Fruit fly (Drosophila melanogaster): ENCODE results near the gene CG32069.

CG32069 gene

dm6 chr3L:11097982-11098663, 35.7 kb upstream of the CG32069 start, which contains the start of the genes Irbp18 and APP-BP1 (continued):
- TF ChIP-seq h (optimal IDR thresholded peaks at IDR 0.05): no peak
- TF ChIP-seq Lpt (GFP tag; optimal IDR thresholded peaks at IDR 0.05): no peak
- peak; percentile 84 for TF ChIP-seq CG7372 (GFP tag; IDR thresholded peaks at IDR 0.05)
- TF ChIP-seq CG16813 (GFP tag; IDR thresholded peaks at IDR 0.05; ENCODE audit: partially characterized antibody): no peak
- peak; percentile 84 for TF ChIP-seq CG13123 (GFP tag; optimal IDR thresholded peaks at IDR 0.05)
- peak; percentile 83 for TF ChIP-seq CG2202 (tag; optimal IDR thresholded peaks at IDR 0.05)
- TF ChIP-seq Rx (GFP tag; IDR thresholded peaks at IDR 0.05): peak; percentile 83
- peak; percentile 82 for TF ChIP-seq CG31388 (GFP tag; optimal IDR thresholded peaks at IDR 0.05)
- peak; percentile 94 for TF ChIP-seq tin (GFP tag; optimal IDR thresholded peaks at IDR 0.05)
- TF ChIP-seq Hr51 (GFP tag; optimal IDR thresholded peaks at IDR 0.05): peak; percentile 95 to 96
- peak; percentile 95 for TF ChIP-seq CG18599 (GFP tag; optimal IDR thresholded peaks at IDR 0.05)
- TF ChIP-seq NC2β (GFP tag; optimal IDR thresholded peaks at IDR 0.05): peak; percentile 93
- TF ChIP-seq sima (GFP tag; optimal IDR thresholded peaks at IDR 0.05): peak; percentile 41
- TF ChIP-seq pb (GFP tag; optimal IDR thresholded peaks at IDR 0.05): peak; percentile 81
- peak; percentile 88 for TF ChIP-seq YL-1 (GFP tag; optimal IDR thresholded peaks at IDR 0.05)
- TF ChIP-seq CG4820 (GFP tag; optimal IDR thresholded peaks at IDR 0.05): peak; percentile 93
- TF ChIP-seq CG9609 (GFP tag; optimal IDR thresholded peaks at IDR 0.05): peak; percentile 94
- TF ChIP-seq chm (GFP tag; IDR thresholded peaks at IDR 0.05): peak; percentile 79
- no peak for TF ChIP-seq Trl (optimal IDR thresholded peaks at IDR 0.05)
- TF ChIP-seq Trl (GFP tag; optimal IDR thresholded peaks at IDR 0.05): peak; percentile 92
- peak; percentile 78 for TF ChIP-seq CG10431 (GFP tag; optimal IDR thresholded peaks at IDR 0.05)
- peak; percentile 88 for TF ChIP-seq CG2116 (GFP tag; optimal IDR thresholded peaks at IDR 0.05)
- peak; percentile 11 for TF ChIP-seq ash1 (GFP tag; optimal IDR thresholded peaks at IDR 0.05)
- peak; percentile 17 for TF ChIP-seq pfk (GFP tag; optimal IDR thresholded peaks at IDR 0.05)
- TF ChIP-seq jing (GFP tag; optimal IDR thresholded peaks at IDR 0.05): peak; percentile 92
- no peak for TF ChIP-seq HLH4C (GFP tag; IDR thresholded peaks at IDR 0.05; ENCODE audit: partially characterized antibody)
- TF ChIP-seq CG34376 (GFP tag; optimal IDR thresholded peaks at IDR 0.05): peak; percentile 95
- peak; percentile 84 for TF ChIP-seq CG10366 (GFP tag; IDR thresholded peaks at IDR 0.05)
- TF ChIP-seq CG2712 (tag; optimal IDR thresholded peaks at IDR 0.05): peak; percentile 93
- TF ChIP-seq Hr39 (optimal IDR thresholded peaks at IDR 0.05): no peak
- TF ChIP-seq CG10209 (GFP tag; optimal IDR thresholded peaks at IDR 0.05): peak; percentile 96
- peak; percentile 96 for TF ChIP-seq chn (GFP tag; optimal IDR thresholded peaks at IDR 0.05)
- peak; percentile 81 for TF ChIP-seq Mrtf (GFP tag; IDR thresholded peaks at IDR 0.05)
- peak; percentile 94 for TF ChIP-seq Dad (GFP tag; optimal IDR thresholded peaks at IDR 0.05)
- peak; percentile 94 for TF ChIP-seq Abd-B (GFP tag; optimal IDR thresholded peaks at IDR 0.05)
- TF ChIP-seq CG10979 (tag; optimal IDR thresholded peaks at IDR 0.05): peak; percentile 90
- peak; percentile 81 for TF ChIP-seq B-H1 (GFP tag; IDR thresholded peaks at IDR 0.05)
- TF ChIP-seq crc (GFP tag; optimal IDR thresholded peaks at IDR 0.05): peak; percentile 91
- peak; percentile 66 for TF ChIP-seq MTF-1 (GFP tag; optimal IDR thresholded peaks at IDR 0.05; ENCODE audit: borderline replicate concordance)
- TF ChIP-seq D19B (GFP tag; optimal IDR thresholded peaks at IDR 0.05): peak; percentile 86
- peak; percentile 87 for TF ChIP-seq Sin3A (optimal IDR thresholded peaks at IDR 0.05)
- TF ChIP-seq CG9932 (GFP tag; IDR thresholded peaks at IDR 0.05): peak; percentile 89
- TF ChIP-seq maf-S (GFP tag; optimal IDR thresholded peaks at IDR 0.05): peak; percentile 94
- peak; percentile 93 to 95 for TF ChIP-seq dpn (GFP tag; optimal IDR thresholded peaks at IDR 0.05)
- peak; percentile 80 for TF ChIP-seq CG3163 (GFP tag; optimal IDR thresholded peaks at IDR 0.05)
- TF ChIP-seq lab (GFP tag; optimal IDR thresholded peaks at IDR 0.05): peak; percentile 95
- peak; percentile 90 for TF ChIP-seq CG15514 (GFP tag; optimal IDR thresholded peaks at IDR 0.05)
- peak in 1 of 2 experiments; percentile 54 for TF ChIP-seq Hr78 (GFP tag; optimal IDR thresholded peaks at IDR 0.05)
- TF ChIP-seq CG7839 (tag; optimal IDR thresholded peaks at IDR 0.05): peak; percentile 94
- TF ChIP-seq dmrt99B (tag; optimal IDR thresholded peaks at IDR 0.05): peak; percentile 91
